Worm (Caenorhabditis elegans) whole organism, L1 larva: ENCODE data around the gene T08G2.2.

Source experiments
- aha-1 ChIP-seq: fragments of 150-350 bp; optimal IDR thresholded peaks from 2 replicates; lab custom pipeline; 2014; ENCODE audit warnings: missing biosample characterization, missing genetic modification characterization
- alr-1 ChIP-seq: fragments of 200-800 bp; sonication (Bioruptor generic); optimal IDR thresholded peaks from 2 replicates; lab custom pipeline; 2018; ENCODE audit warnings: borderline replicate concordance, mild to moderate bottlenecking, missing genetic modification characterization, missing compliant biosample characterization
- aly-2 ChIP-seq: fragments of 150-350 bp; optimal IDR thresholded peaks from 2 replicates; lab custom pipeline; 2014; ENCODE audit warnings: missing biosample characterization, missing genetic modification characterization
- blmp-1 ChIP-seq: fragments of 150-350 bp; optimal IDR thresholded peaks from 2 replicates; lab custom pipeline; 2014; ENCODE audit warnings: missing biosample characterization, missing genetic modification characterization
- ceh-8 ChIP-seq: fragments of 200-800 bp; sonication (Bioruptor generic); optimal IDR thresholded peaks from 2 replicates; lab custom pipeline; 2018; ENCODE audit warnings: mild to moderate bottlenecking, missing genetic modification characterization, moderate library complexity, missing compliant biosample characterization
- ceh-88 ChIP-seq: fragments of 200-800 bp; sonication (Bioruptor generic); IDR thresholded peaks from 2 replicates; pipeline ENCODE4 v1.3.6; 2022; ENCODE audit warnings: missing genetic modification characterization, missing compliant biosample characterization
- ceh-90 ChIP-seq: sonication (generic microtip); optimal IDR thresholded peaks from 2 replicates; lab custom pipeline; 2016; ENCODE audit warnings: missing genetic modification characterization, missing compliant biosample characterization
- dpl-1 ChIP-seq, 3 experiments: fragments of 150-350 bp in 2 of 3; sonication (generic microtip) in 1 of 3; optimal IDR thresholded peaks; 2 replicates each; lab custom pipeline; 2014 to 2017; ENCODE audit warnings: missing biosample characterization in 3 of 3, missing genetic modification characterization in 3 of 3, missing genetic modification reagents in 3 of 3
- dsc-1 ChIP-seq: sonication (generic microtip); optimal IDR thresholded peaks from 2 replicates; lab custom pipeline; 2016; ENCODE audit warnings: mild to moderate bottlenecking, missing genetic modification characterization, missing compliant biosample characterization
- efl-1 ChIP-seq, 4 experiments: fragments of 150-350 bp; optimal IDR thresholded peaks in 3 of 4; peaks in 1 of 4; 1 replicate in 1 of 4; 2 replicates in 3 of 4; lab custom pipeline; 2014; ENCODE audit warnings: missing biosample characterization in 2 of 4, missing genetic modification characterization in 2 of 4, missing genetic modification reagents in 2 of 4
- efl-3 ChIP-seq: fragments of 200-800 bp; sonication (Bioruptor generic); optimal IDR thresholded peaks from 2 replicates; lab custom pipeline; 2018; ENCODE audit warnings: mild to moderate bottlenecking, missing genetic modification characterization, missing compliant biosample characterization
- egl-13 ChIP-seq: sonication (generic microtip); optimal IDR thresholded peaks from 2 replicates; lab custom pipeline; 2016; ENCODE audit warnings: missing genotype, missing genetic modification reagents, missing genetic modification characterization, missing compliant biosample characterization
- egl-27 ChIP-seq, 2 experiments: fragments of 150-350 bp in 1 of 2; sonication (generic microtip); optimal IDR thresholded peaks; 3 replicates each; lab custom pipeline; 2017 to 2018; ENCODE audit warnings: missing biosample characterization in 2 of 2, missing genetic modification characterization in 2 of 2, missing genetic modification reagents in 2 of 2
- elt-2 ChIP-seq: sonication (generic microtip); optimal IDR thresholded peaks from 2 replicates; lab custom pipeline; 2016; ENCODE audit warnings: missing genetic modification characterization, mild to moderate bottlenecking, inconsistent platforms, missing compliant biosample characterization, missing genetic modification reagents
- elt-3 ChIP-seq, 6 experiments: fragments of 150-350 bp in 1 of 6; sonication (generic microtip); optimal IDR thresholded peaks; 2 replicates each; lab custom pipeline; 2017 to 2018; ENCODE audit warnings: missing biosample characterization in 6 of 6, missing genetic modification characterization in 6 of 6, inconsistent platforms in 1 of 6
- fkh-4 ChIP-seq: sonication (generic microtip); optimal IDR thresholded peaks from 2 replicates; lab custom pipeline; 2016; ENCODE audit warnings: missing compliant biosample characterization, missing genetic modification characterization, borderline replicate concordance
- fos-1 ChIP-seq: fragments of 150-350 bp; optimal IDR thresholded peaks from 2 replicates; lab custom pipeline; 2014; ENCODE audit warnings: missing biosample characterization, missing genetic modification characterization
- hpl-2 ChIP-seq: fragments of 150-350 bp; optimal IDR thresholded peaks from 2 replicates; lab custom pipeline; 2014; ENCODE audit warnings: missing biosample characterization, missing genetic modification reagents, missing genetic modification characterization
- lin-15B ChIP-seq: fragments of 150-350 bp; sonication (generic microtip); optimal IDR thresholded peaks from 3 replicates; lab custom pipeline; 2014; ENCODE audit warnings: missing biosample characterization, missing genetic modification characterization
- lin-35 ChIP-seq, 2 experiments: fragments of 150-350 bp; optimal IDR thresholded peaks; 2 replicates each; lab custom pipeline; 2014; ENCODE audit warnings: missing biosample characterization in 2 of 2, missing genetic modification characterization in 2 of 2, missing genetic modification reagents in 2 of 2
- mab-9 ChIP-seq: fragments of 200-800 bp; sonication (Bioruptor generic); IDR thresholded peaks from 2 replicates; pipeline ENCODE4 v1.3.6; 2022; ENCODE audit warnings: missing genetic modification reagents, missing genetic modification characterization, missing compliant biosample characterization
- nhr-12 ChIP-seq: sonication (generic microtip); optimal IDR thresholded peaks from 2 replicates; lab custom pipeline; 2017; ENCODE audit warnings: missing biosample characterization, missing genetic modification characterization
- nhr-19 ChIP-seq: fragments of 200-800 bp; sonication (Bioruptor generic); conservative IDR thresholded peaks from 2 replicates; pipeline ENCODE4 v1.3.6; 2022; ENCODE audit warnings: missing genetic modification characterization, missing compliant biosample characterization
- nhr-237 ChIP-seq: fragments of 150-350 bp; optimal IDR thresholded peaks from 2 replicates; lab custom pipeline; 2014; ENCODE audit warnings: missing biosample characterization, missing genetic modification characterization
- nhr-47 ChIP-seq: sonication (generic microtip); optimal IDR thresholded peaks from 2 replicates; lab custom pipeline; 2016; ENCODE audit warnings: mild to moderate bottlenecking, missing genetic modification characterization, moderate library complexity, missing compliant biosample characterization
- nhr-76 ChIP-seq: sonication (generic microtip); optimal IDR thresholded peaks from 2 replicates; lab custom pipeline; 2017; ENCODE audit warnings: missing biosample characterization, missing genetic modification characterization
- nhr-77 ChIP-seq: fragments of 150-350 bp; optimal IDR thresholded peaks from 2 replicates; lab custom pipeline; 2014; ENCODE audit warnings: missing biosample characterization, missing genetic modification characterization
- nhr-84 ChIP-seq: sonication (generic microtip); optimal IDR thresholded peaks from 2 replicates; lab custom pipeline; 2017; ENCODE audit warnings: missing biosample characterization, missing genetic modification characterization
- nhr-85 ChIP-seq: sonication (generic microtip); peaks from one replicate; lab custom pipeline; 2016; ENCODE audit warnings: missing genetic modification characterization, inconsistent platforms, missing compliant biosample characterization
- nhr-90 ChIP-seq: sonication (generic microtip); optimal IDR thresholded peaks from 2 replicates; lab custom pipeline; 2016; ENCODE audit warnings: mild to moderate bottlenecking, missing genetic modification characterization, missing compliant biosample characterization; ENCODE audit not compliant: poor library complexity
- pag-3 ChIP-seq: sonication (generic microtip); optimal IDR thresholded peaks from 2 replicates; lab custom pipeline; 2017; ENCODE audit warnings: missing genetic modification characterization, mild to moderate bottlenecking, missing compliant biosample characterization, antibody characterized with exemption, borderline replicate concordance; ENCODE audit not compliant: insufficient read depth
- pax-3 ChIP-seq: fragments of 200-800 bp; sonication (Bioruptor generic); optimal IDR thresholded peaks from 2 replicates; lab custom pipeline; 2018; ENCODE audit warnings: mild to moderate bottlenecking, missing genetic modification characterization, moderate library complexity, missing compliant biosample characterization
- pqm-1 ChIP-seq: sonication (generic microtip); optimal IDR thresholded peaks from 3 replicates; lab custom pipeline; 2017; ENCODE audit warnings: missing biosample characterization, missing genetic modification characterization
- skn-1 ChIP-seq: fragments of 150-350 bp; optimal IDR thresholded peaks from 2 replicates; lab custom pipeline; 2014; ENCODE audit warnings: missing biosample characterization, missing genetic modification characterization
- snpc-4 ChIP-seq: fragments of 150-350 bp; optimal IDR thresholded peaks from 2 replicates; lab custom pipeline; 2014; ENCODE audit warnings: missing biosample characterization, missing genetic modification characterization
- sup-37 ChIP-seq: fragments of 200-800 bp; sonication (Bioruptor generic); optimal IDR thresholded peaks from 2 replicates; lab custom pipeline; 2018; ENCODE audit warnings: mild to moderate bottlenecking, missing genetic modification characterization, missing compliant biosample characterization
- unc-30 ChIP-seq: sonication (generic microtip); optimal IDR thresholded peaks from 2 replicates; lab custom pipeline; 2017; ENCODE audit warnings: missing biosample characterization, missing genetic modification characterization
- unc-86 ChIP-seq: sonication (generic microtip); optimal IDR thresholded peaks from 2 replicates; lab custom pipeline; 2016; ENCODE audit warnings: missing genetic modification characterization, missing compliant biosample characterization
- unc-98 ChIP-seq: fragments of 200-800 bp; sonication (Bioruptor generic); IDR thresholded peaks from 2 replicates; pipeline ENCODE4 v1.3.6; 2022; ENCODE audit warnings: missing genetic modification characterization, missing compliant biosample characterization
- vab-15 ChIP-seq: sonication (generic microtip); optimal IDR thresholded peaks from 2 replicates; lab custom pipeline; 2017; ENCODE audit warnings: missing genotype, mild to moderate bottlenecking, missing genetic modification characterization, missing compliant biosample characterization
- zip-4 ChIP-seq: fragments of 200-800 bp; sonication (Bioruptor generic); optimal IDR thresholded peaks from 2 replicates; lab custom pipeline; 2018; ENCODE audit warnings: mild to moderate bottlenecking, missing genetic modification characterization, moderate library complexity, missing compliant biosample characterization

The T08G2.2 gene

DNA sequence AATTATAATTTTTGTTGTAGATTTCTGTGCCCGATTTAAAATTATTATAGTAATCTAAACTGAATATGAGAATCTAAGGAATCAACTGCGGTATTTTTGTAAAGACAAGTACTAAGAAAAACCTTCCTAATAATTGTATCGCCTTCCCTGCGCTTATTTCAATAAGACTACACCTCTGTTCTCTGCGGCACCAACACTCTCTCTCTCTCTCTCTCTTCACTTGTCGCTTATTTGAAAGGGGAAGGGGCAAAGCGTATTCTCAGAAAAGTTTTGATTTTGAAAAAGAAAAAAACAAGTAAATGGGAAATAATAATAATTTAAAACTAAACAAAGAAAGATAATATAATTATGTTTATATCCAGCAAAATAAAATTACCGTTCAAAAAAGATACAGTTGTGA, 27.9 kb downstream of the T08G2.2 start (continued):
- TF ChIP-seq nhr-77 (peak; percentile 78), fos-1 (tag; lab: Kevin White, UChicago) (peak; percentile 69), snpc-4 (tag; lab: Kevin White, UChicago) (peak; percentile 41), skn-1 (peak; percentile 77), ceh-90 (tag; lab: Kevin White, UChicago) (no peak), sup-37 (GFP tag; lab: Kevin White, UChicago) (no peak), nhr-85 (tag; lab: Kevin White, UChicago) (peak; percentile 65), efl-3 (GFP tag; lab: Kevin White, UChicago) (no peak), blmp-1 (tag; lab: Kevin White, UChicago) (peak; percentile 14), unc-86 (tag; lab: Kevin White, UChicago) (peak; percentile 54), hpl-2 (peak; percentile 15), pax-3 (tag; lab: Kevin White, UChicago) (no peak), zip-4 (GFP tag; lab: Kevin White, UChicago) (peak; percentile 40), nhr-76 (no peak), unc-98 (GFP tag; lab: Robert Waterston, UW) (no peak), aha-1 (no peak), egl-13 (tag; lab: Kevin White, UChicago) (no peak), mab-9 (no peak), elt-3 (tag; optimal IDR thresholded peaks at IDR 0.05; lab: Kevin White, UChicago) (peak in 2 of 6 experiments; percentile 37 to 49), nhr-84 (tag; lab: Kevin White, UChicago) (no peak), aly-2 (tag; lab: Kevin White, UChicago) (no peak), nhr-237 (tag; lab: Kevin White, UChicago) (peak; percentile 68), fkh-4 (tag; lab: Kevin White, UChicago) (no peak), dsc-1 (tag; lab: Kevin White, UChicago) (no peak), ceh-88 (GFP tag; lab: Robert Waterston, UW) (no peak; the same call in 1 of the 2 replicates), alr-1 (no peak), lin-15B (tag; lab: Kevin White, UChicago) (no peak), dpl-1 (GFP tag; optimal IDR thresholded peaks at IDR 0.05; lab: Kevin White, UChicago) (peak in 1 of 3 experiments; percentile 23), vab-15 (tag; lab: Kevin White, UChicago) (no peak), nhr-90 (tag; lab: Kevin White, UChicago) (peak; percentile 75), ceh-8 (GFP tag; lab: Kevin White, UChicago) (peak; percentile 52), nhr-47 (tag; lab: Kevin White, UChicago) (peak; percentile 85), nhr-19 (GFP tag; lab: Robert Waterston, UW) (peak; percentile 69), nhr-12 (no peak)

- TF ChIP-seq efl-1 (optimal IDR thresholded peaks at IDR 0.05; lab: Kevin White, UChicago) (no peak), efl-1 (GFP tag; optimal IDR thresholded peaks at IDR 0.05 in 1 of 2; lab: Kevin White, UChicago) (peak in 1 of 2 experiments; percentile 54), nhr-19 (GFP tag; lab: Robert Waterston, UW) (no peak)
Measured at ce11 chrX:17180135-17180534, 29.0 kb downstream of the T08G2.2 start.

- TF ChIP-seq lin-35 (GFP tag; optimal IDR thresholded peaks at IDR 0.05; lab: Kevin White, UChicago) (no peak), unc-30 (no peak)
- TF ChIP-seq, all 84 proteins: peak for 0
Measured at ce11 chrX:17178239-17178638, 30.9 kb downstream of the T08G2.2 start, which contains the start of gene B0302.2. B0302.2 (plus strand) TSS chrX:17178539.

- TF ChIP-seq elt-2 (tag; lab: Kevin White, UChicago): no peak
- TF ChIP-seq nhr-12: no peak
- no peak for TF ChIP-seq pag-3 (tag; lab: Kevin White, UChicago)
- TF ChIP-seq pqm-1 (tag; lab: Kevin White, UChicago): no peak
- TF ChIP-seq egl-27 (tag; optimal IDR thresholded peaks at IDR 0.05; lab: Kevin White, UChicago): no peak
- TF ChIP-seq vab-15 (tag; lab: Kevin White, UChicago): no peak
- TF ChIP-seq lin-15B (tag; lab: Kevin White, UChicago): no peak
Measured at ce11 chrX:17176677-17177076, 32.5 kb downstream of the T08G2.2 start, which contains the start of gene B0302.4. B0302.4 (minus strand) TSS chrX:17176777.
